Worm (Caenorhabditis elegans) whole organism, L1 larva: ENCODE results near the gene F47B8.2.

Experiments used
- ceh-8 ChIP-seq: fragments of 200-800 bp; sonication (Bioruptor generic); optimal IDR thresholded peaks from 2 replicates; lab custom pipeline; 2018; ENCODE audit warnings: mild to moderate bottlenecking, missing genetic modification characterization, moderate library complexity, missing compliant biosample characterization
- lsy-2 ChIP-seq, 2 experiments: fragments of 150-350 bp; optimal IDR thresholded peaks; 2 replicates each; lab custom pipeline; 2014; ENCODE audit warnings: missing biosample characterization in 2 of 2, missing genetic modification characterization in 2 of 2
- ztf-11 ChIP-seq, 2 experiments: sonication (generic microtip); optimal IDR thresholded peaks; 2 replicates each; lab custom pipeline; 2016 to 2017; ENCODE audit warnings: missing genetic modification characterization in 2 of 2, missing biosample characterization in 1 of 2, missing compliant biosample characterization in 1 of 2

DNA sequence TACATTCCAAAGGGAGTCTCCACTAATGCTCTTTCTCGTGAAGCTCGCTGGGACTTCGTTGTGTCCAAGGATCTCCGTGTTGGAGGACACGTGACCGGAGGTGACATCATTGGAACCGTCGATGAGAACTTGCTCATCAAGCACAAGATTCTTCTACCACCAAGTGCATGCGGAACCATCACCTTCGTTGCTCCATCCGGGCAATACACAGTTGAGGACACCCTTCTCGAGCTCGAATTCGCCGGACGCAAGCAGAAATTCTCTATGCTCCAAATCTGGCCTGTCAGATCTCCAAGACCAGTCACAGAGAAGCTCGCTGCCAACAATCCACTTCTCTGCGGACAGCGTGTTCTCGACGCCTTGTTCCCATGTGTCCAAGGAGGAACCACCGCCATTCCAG lies 35.6 kb upstream of the F47B8.2 start:
- TF ChIP-seq ceh-8 (no peak), lsy-2 (tag; optimal IDR thresholded peaks at IDR 0.05; lab: Kevin White, UChicago) (no peak), ztf-11 (tag; optimal IDR thresholded peaks at IDR 0.05; lab: Kevin White, UChicago) (no peak)
